Worm (Caenorhabditis elegans) whole organism, early embryonic: ENCODE results near the gene Y54G11A.2.
"Not testable (repeated sequence)": the region's sequence is repeated elsewhere in the genome, so short reads cannot be mapped to it uniquely, and the experiment has no call there.

Experiments
- B0310.2 ChIP-seq: sonication (generic microtip); optimal IDR thresholded peaks from 2 replicates; lab custom pipeline; 2016; ENCODE audit warnings: mild to moderate bottlenecking, missing genetic modification characterization, missing compliant biosample characterization
- F13C5.2 ChIP-seq: sonication (generic microtip); optimal IDR thresholded peaks from 2 replicates; lab custom pipeline; 2017; ENCODE audit warnings: mild to moderate bottlenecking, missing genetic modification characterization, inconsistent platforms, missing compliant biosample characterization
- aly-1 ChIP-seq: sonication (generic microtip); optimal IDR thresholded peaks from 2 replicates; lab custom pipeline; 2016; ENCODE audit warnings: missing genetic modification characterization, missing compliant biosample characterization
- ama-1 ChIP-seq: fragments of 150-350 bp; optimal IDR thresholded peaks from 2 replicates; lab custom pipeline; 2014
- ceh-13 ChIP-seq: fragments of 200-800 bp; sonication (Bioruptor generic); optimal IDR thresholded peaks from 2 replicates; lab custom pipeline; 2018; ENCODE audit warnings: mild to moderate bottlenecking, missing genetic modification characterization, missing compliant biosample characterization
- ceh-36 ChIP-seq: sonication (generic microtip); optimal IDR thresholded peaks from 2 replicates; lab custom pipeline; 2016; ENCODE audit warnings: missing genetic modification characterization, inconsistent platforms, missing compliant biosample characterization
- ets-7 ChIP-seq: sonication (generic microtip); optimal IDR thresholded peaks from 2 replicates; lab custom pipeline; 2016; ENCODE audit warnings: missing genotype, missing genetic modification characterization, missing compliant biosample characterization
- flt-1 ChIP-seq: fragments of 200-800 bp; sonication (Bioruptor generic); IDR thresholded peaks from 2 replicates; pipeline ENCODE4 v1.3.6; 2022; ENCODE audit warnings: missing genetic modification characterization, missing compliant biosample characterization
- hmbx-1 ChIP-seq: sonication (generic microtip); optimal IDR thresholded peaks from 2 replicates; lab custom pipeline; 2016; ENCODE audit warnings: mild to moderate bottlenecking, missing genetic modification characterization, missing compliant biosample characterization
- hmg-4 ChIP-seq: fragments of 200-800 bp; sonication (Bioruptor generic); optimal IDR thresholded peaks from 2 replicates; lab custom pipeline; 2018; ENCODE audit warnings: mild to moderate bottlenecking, missing genetic modification characterization, missing compliant biosample characterization
- hnd-1 ChIP-seq: sonication (generic microtip); optimal IDR thresholded peaks from 2 replicates; lab custom pipeline; 2016; ENCODE audit warnings: missing genetic modification characterization, missing compliant biosample characterization
- pes-1 ChIP-seq: fragments of 200-800 bp; sonication (Bioruptor generic); IDR thresholded peaks from 2 replicates; pipeline ENCODE4 v1.3.6; 2022; ENCODE audit warnings: missing genetic modification reagents, missing genetic modification characterization, missing compliant biosample characterization
- scrt-1 ChIP-seq: fragments of 200-800 bp; sonication (Bioruptor generic); IDR thresholded peaks from 2 replicates; pipeline ENCODE4 v1.3.6; 2022; ENCODE audit warnings: missing genetic modification characterization, missing compliant biosample characterization
- sea-1 ChIP-seq: fragments of 200-800 bp; sonication (Bioruptor generic); conservative IDR thresholded peaks from 2 replicates; pipeline ENCODE4 v1.3.6; 2022; ENCODE audit warnings: missing genetic modification characterization, missing compliant biosample characterization
- tbx-11 ChIP-seq: fragments of 200-800 bp; sonication (Bioruptor generic); IDR thresholded peaks from 2 replicates; pipeline ENCODE4 v1.3.6; 2022; ENCODE audit warnings: missing genetic modification characterization, missing compliant biosample characterization
- tbx-37 ChIP-seq: fragments of 200-800 bp; sonication (Bioruptor generic); conservative IDR thresholded peaks from 2 replicates; pipeline ENCODE4 v1.3.6; 2022; ENCODE audit warnings: missing genetic modification reagents, missing genetic modification characterization, missing compliant biosample characterization
- tra-4 ChIP-seq: sonication (generic microtip); optimal IDR thresholded peaks from 2 replicates; lab custom pipeline; 2017; ENCODE audit warnings: missing genetic modification characterization, missing compliant biosample characterization

Y54G11A.2 gene

ce11 chrII:14287277-14287676 is 35.1 kb downstream of the Y54G11A.2 start, which contains the start of gene srh-41:
srh-41 (minus strand) TSS chrII:14287377.
- no peak for TF ChIP-seq sea-1 (GFP tag; lab: Robert Waterston, UW)
- TF ChIP-seq tbx-37 (GFP tag; lab: Robert Waterston, UW) = no peak
- TF ChIP-seq flt-1 (GFP tag; lab: Robert Waterston, UW) = no peak
- TF ChIP-seq tra-4 (tag; lab: Kevin White, UChicago) = no peak
- TF ChIP-seq scrt-1 (GFP tag; lab: Robert Waterston, UW) = no peak
- TF ChIP-seq hmg-4 (GFP tag; lab: Kevin White, UChicago) = no peak
- no peak for TF ChIP-seq pes-1 (GFP tag; lab: Robert Waterston, UW)
- TF ChIP-seq tbx-11 (GFP tag; lab: Robert Waterston, UW) = no peak
- no peak for TF ChIP-seq F13C5.2 (tag; lab: Kevin White, UChicago)
- TF ChIP-seq B0310.2 = no peak
- TF ChIP-seq hnd-1 = no peak
- TF ChIP-seq hmbx-1 = no peak
- no peak for TF ChIP-seq ceh-36
- TF ChIP-seq ets-7 (tag; lab: Kevin White, UChicago) = no peak
- no peak for TF ChIP-seq ama-1 (lab: Kevin White, UChicago)
- no peak for TF ChIP-seq aly-1 (tag; lab: Kevin White, UChicago)

- TF ChIP-seq hmbx-1 (no peak), pes-1 (GFP tag; lab: Robert Waterston, UW) (no peak), sea-1 (GFP tag; lab: Robert Waterston, UW) (no peak), tra-4 (tag; lab: Kevin White, UChicago) (no peak), F13C5.2 (tag; lab: Kevin White, UChicago) (no peak), tbx-37 (GFP tag; lab: Robert Waterston, UW) (no peak), ceh-13 (GFP tag; lab: Kevin White, UChicago) (no peak), ama-1 (lab: Kevin White, UChicago) (no peak), aly-1 (tag; lab: Kevin White, UChicago) (no peak), ets-7 (tag; lab: Kevin White, UChicago) (no peak), B0310.2 (no peak), flt-1 (GFP tag; lab: Robert Waterston, UW) (no peak), hmg-4 (GFP tag; lab: Kevin White, UChicago) (no peak), ceh-36 (no peak), scrt-1 (GFP tag; lab: Robert Waterston, UW) (no peak), hnd-1 (no peak), tbx-11 (GFP tag; lab: Robert Waterston, UW) (no peak)
These were observed 36.8 kb downstream of the Y54G11A.2 start, which contains the start of gene srh-42 for ce11 chrII:14288968-14289367. srh-42 (minus strand) TSS chrII:14289068.

ce11 chrII:14290846-14291245 is 38.7 kb downstream of the Y54G11A.2 start:
- no peak for TF ChIP-seq sea-1 (GFP tag; lab: Robert Waterston, UW)
- no peak for TF ChIP-seq pes-1 (GFP tag; lab: Robert Waterston, UW)
- TF ChIP-seq ets-7 (tag; lab: Kevin White, UChicago) = no peak
- TF ChIP-seq aly-1 (tag; lab: Kevin White, UChicago) = no peak
- TF ChIP-seq hmbx-1 = no peak
- TF ChIP-seq hmg-4 (GFP tag; lab: Kevin White, UChicago) = no peak
- TF ChIP-seq ceh-36 = no peak
- TF ChIP-seq tra-4 (tag; lab: Kevin White, UChicago) = no peak

ce11 chrII:14292519-14292918 is 40.4 kb downstream of the Y54G11A.2 start, which contains the start of gene Y54G11A.4:
Y54G11A.4 (plus strand) TSS chrII:14292819.
- TF ChIP-seq B0310.2 = no peak
- TF ChIP-seq tra-4 (tag; lab: Kevin White, UChicago) = no peak
- no peak for TF ChIP-seq sea-1 (GFP tag; lab: Robert Waterston, UW)
- no peak for TF ChIP-seq tbx-11 (GFP tag; lab: Robert Waterston, UW)
- no peak for TF ChIP-seq ets-7 (tag; lab: Kevin White, UChicago)
- no peak for TF ChIP-seq scrt-1 (GFP tag; lab: Robert Waterston, UW)
- TF ChIP-seq ama-1 (lab: Kevin White, UChicago) = no peak
- TF ChIP-seq flt-1 (GFP tag; lab: Robert Waterston, UW) = no peak
- TF ChIP-seq hnd-1 = no peak
- TF ChIP-seq hmbx-1 = no peak
- no peak for TF ChIP-seq F13C5.2 (tag; lab: Kevin White, UChicago)
- TF ChIP-seq ceh-36 = no peak
- TF ChIP-seq hmg-4 (GFP tag; lab: Kevin White, UChicago) = no peak
- TF ChIP-seq pes-1 (GFP tag; lab: Robert Waterston, UW) = no peak
- TF ChIP-seq tbx-37 (GFP tag; lab: Robert Waterston, UW) = no peak
- no peak for TF ChIP-seq aly-1 (tag; lab: Kevin White, UChicago)
- TF ChIP-seq ceh-13 (GFP tag; lab: Kevin White, UChicago) = no peak

ce11 chrII:14294390-14294789 is 42.2 kb downstream of the Y54G11A.2 start:
- TF ChIP-seq scrt-1 (GFP tag; lab: Robert Waterston, UW) (no peak), tbx-37 (GFP tag; lab: Robert Waterston, UW) (no peak), ceh-13 (GFP tag; lab: Kevin White, UChicago) (no peak), hmbx-1 (no peak), pes-1 (GFP tag; lab: Robert Waterston, UW) (no peak), ama-1 (lab: Kevin White, UChicago) (no peak), tbx-11 (GFP tag; lab: Robert Waterston, UW) (no peak), flt-1 (GFP tag; lab: Robert Waterston, UW) (no peak), ceh-36 (no peak)

ce11 chrII:14296320-14296719 is 44.2 kb downstream of the Y54G11A.2 start:
- TF ChIP-seq F13C5.2 (tag; lab: Kevin White, UChicago) = no peak
- TF ChIP-seq ets-7 (tag; lab: Kevin White, UChicago) = no peak
- no peak for TF ChIP-seq flt-1 (GFP tag; lab: Robert Waterston, UW)
- no peak for TF ChIP-seq scrt-1 (GFP tag; lab: Robert Waterston, UW)
- TF ChIP-seq tbx-37 (GFP tag; lab: Robert Waterston, UW) = no peak
- no peak for TF ChIP-seq tbx-11 (GFP tag; lab: Robert Waterston, UW)
- TF ChIP-seq aly-1 (tag; lab: Kevin White, UChicago) = no peak
- no peak for TF ChIP-seq hnd-1
- TF ChIP-seq hmg-4 (GFP tag; lab: Kevin White, UChicago) = no peak

ce11 chrII:14297050-14297449 is 44.9 kb downstream of the Y54G11A.2 start, which contains the start of gene Y54G11A.7:
Y54G11A.7 (plus strand) TSS chrII:14297305.
- not testable (repeated sequence) for TF ChIP-seq hmbx-1; ets-7 (tag; lab: Kevin White, UChicago); tbx-37 (GFP tag; lab: Robert Waterston, UW)
